Worm (Caenorhabditis elegans) whole organism, late embryonic: ENCODE data around the gene mrpl-1.

ENCODE experiments used
- ceh-14 ChIP-seq: sonication (generic microtip); optimal IDR thresholded peaks from 2 replicates; lab custom pipeline; 2016; ENCODE audit warnings: missing genotype, missing genetic modification characterization, missing compliant biosample characterization
- ceh-18 ChIP-seq: sonication (generic microtip); optimal IDR thresholded peaks from 2 replicates; lab custom pipeline; 2016; ENCODE audit warnings: missing genetic modification characterization, missing compliant biosample characterization
- dmd-4 ChIP-seq: sonication (generic microtip); optimal IDR thresholded peaks from 2 replicates; lab custom pipeline; 2016; ENCODE audit warnings: borderline replicate concordance, missing genetic modification characterization, missing compliant biosample characterization
- dve-1 ChIP-seq: sonication (generic microtip); optimal IDR thresholded peaks from 2 replicates; lab custom pipeline; 2017; ENCODE audit warnings: antibody characterized with exemption, mild to moderate bottlenecking, missing genetic modification characterization, missing compliant biosample characterization
- lim-6 ChIP-seq: sonication (generic microtip); optimal IDR thresholded peaks from 2 replicates; lab custom pipeline; 2016; ENCODE audit warnings: missing genetic modification characterization, missing compliant biosample characterization
- nhr-11 ChIP-seq: fragments of 150-350 bp; optimal IDR thresholded peaks from 2 replicates; lab custom pipeline; 2014; ENCODE audit warnings: missing biosample characterization, missing genetic modification characterization
- pat-9 ChIP-seq: fragments of 200-800 bp; sonication (Bioruptor generic); optimal IDR thresholded peaks from 2 replicates; lab custom pipeline; 2018; ENCODE audit warnings: mild to moderate bottlenecking, missing genetic modification characterization, moderate library complexity, missing compliant biosample characterization
- pax-1 ChIP-seq: fragments of 150-350 bp; optimal IDR thresholded peaks from 2 replicates; lab custom pipeline; 2014; ENCODE audit warnings: missing biosample characterization, missing genetic modification characterization
- syd-9 ChIP-seq: sonication (generic microtip); optimal IDR thresholded peaks from 2 replicates; lab custom pipeline; 2016; ENCODE audit warnings: mild to moderate bottlenecking, missing genetic modification characterization, moderate library complexity, missing compliant biosample characterization
- tbx-2 ChIP-seq: sonication (generic microtip); optimal IDR thresholded peaks from 2 replicates; lab custom pipeline; 2016; ENCODE audit warnings: missing genetic modification characterization, missing compliant biosample characterization
- unc-55 ChIP-seq: sonication (generic microtip); optimal IDR thresholded peaks from 2 replicates; lab custom pipeline; 2017; ENCODE audit warnings: missing biosample characterization, missing genetic modification reagents, missing genetic modification characterization
- unc-86 ChIP-seq: sonication (generic microtip); optimal IDR thresholded peaks from 2 replicates; lab custom pipeline; 2016; ENCODE audit warnings: missing genetic modification characterization, missing compliant biosample characterization

- TF ChIP-seq dmd-4: no peak
- TF ChIP-seq ceh-18 (tag; lab: Kevin White, UChicago): no peak
- no peak for TF ChIP-seq pat-9 (tag; lab: Kevin White, UChicago)
- TF ChIP-seq unc-55 (GFP tag; lab: Kevin White, UChicago): no peak
- TF ChIP-seq nhr-11: no peak
- no peak for TF ChIP-seq dve-1 (tag; lab: Kevin White, UChicago)
- TF ChIP-seq lim-6 (tag; lab: Kevin White, UChicago): no peak
- TF ChIP-seq pax-1 (tag; lab: Kevin White, UChicago): no peak
- TF ChIP-seq syd-9 (tag; lab: Kevin White, UChicago): no peak
- TF ChIP-seq tbx-2 (tag; lab: Kevin White, UChicago): no peak
- no peak for TF ChIP-seq ceh-14 (tag; lab: Kevin White, UChicago)
- TF ChIP-seq unc-86 (tag; lab: Kevin White, UChicago): no peak
Observed at ce11 chrIV:7689326-7689725, 20.2 kb downstream of the mrpl-1 start.
